Worm (Caenorhabditis elegans) whole organism, L1 larva: ENCODE results near the gene T20B12.5.

ENCODE experiments used
- C34B4.2 ChIP-seq: sonication (generic microtip); optimal IDR thresholded peaks from 2 replicates; lab custom pipeline; 2017; ENCODE audit warnings: mild to moderate bottlenecking, missing genetic modification characterization, missing compliant biosample characterization
- aly-2 ChIP-seq: fragments of 150-350 bp; optimal IDR thresholded peaks from 2 replicates; lab custom pipeline; 2014; ENCODE audit warnings: missing biosample characterization, missing genetic modification characterization
- ama-1 ChIP-seq: fragments of 150-350 bp; optimal IDR thresholded peaks from 2 replicates; lab custom pipeline; 2014
- blmp-1 ChIP-seq: fragments of 150-350 bp; optimal IDR thresholded peaks from 2 replicates; lab custom pipeline; 2014; ENCODE audit warnings: missing biosample characterization, missing genetic modification characterization
- ceh-8 ChIP-seq: fragments of 200-800 bp; sonication (Bioruptor generic); optimal IDR thresholded peaks from 2 replicates; lab custom pipeline; 2018; ENCODE audit warnings: mild to moderate bottlenecking, missing genetic modification characterization, moderate library complexity, missing compliant biosample characterization
- ceh-88 ChIP-seq: fragments of 200-800 bp; sonication (Bioruptor generic); IDR thresholded peaks from 2 replicates; pipeline ENCODE4 v1.3.6; 2022; ENCODE audit warnings: missing genetic modification characterization, missing compliant biosample characterization
- ceh-90 ChIP-seq: sonication (generic microtip); optimal IDR thresholded peaks from 2 replicates; lab custom pipeline; 2016; ENCODE audit warnings: missing genetic modification characterization, missing compliant biosample characterization
- dsc-1 ChIP-seq: sonication (generic microtip); optimal IDR thresholded peaks from 2 replicates; lab custom pipeline; 2016; ENCODE audit warnings: mild to moderate bottlenecking, missing genetic modification characterization, missing compliant biosample characterization
- egl-27 ChIP-seq, 2 experiments: fragments of 150-350 bp in 1 of 2; sonication (generic microtip); optimal IDR thresholded peaks; 3 replicates each; lab custom pipeline; 2017 to 2018; ENCODE audit warnings: missing biosample characterization in 2 of 2, missing genetic modification characterization in 2 of 2, missing genetic modification reagents in 2 of 2
- elt-2 ChIP-seq: sonication (generic microtip); optimal IDR thresholded peaks from 2 replicates; lab custom pipeline; 2016; ENCODE audit warnings: missing genetic modification characterization, mild to moderate bottlenecking, inconsistent platforms, missing compliant biosample characterization, missing genetic modification reagents
- fkh-4 ChIP-seq: sonication (generic microtip); optimal IDR thresholded peaks from 2 replicates; lab custom pipeline; 2016; ENCODE audit warnings: missing compliant biosample characterization, missing genetic modification characterization, borderline replicate concordance
- fkh-8 ChIP-seq: sonication (generic microtip); optimal IDR thresholded peaks from 2 replicates; lab custom pipeline; 2016; ENCODE audit warnings: mild to moderate bottlenecking, missing genetic modification characterization, missing compliant biosample characterization
- hlh-4 ChIP-seq: sonication (generic microtip); optimal IDR thresholded peaks from 2 replicates; lab custom pipeline; 2016; ENCODE audit warnings: mild to moderate bottlenecking, missing genetic modification characterization, missing compliant biosample characterization
- hpl-2 ChIP-seq: fragments of 150-350 bp; optimal IDR thresholded peaks from 2 replicates; lab custom pipeline; 2014; ENCODE audit warnings: missing biosample characterization, missing genetic modification reagents, missing genetic modification characterization
- irx-1 ChIP-seq: sonication (generic microtip); optimal IDR thresholded peaks from 2 replicates; lab custom pipeline; 2016; ENCODE audit warnings: missing genetic modification characterization, missing compliant biosample characterization
- isw-1 ChIP-seq: fragments of 200-800 bp; sonication (Bioruptor generic); IDR thresholded peaks from 2 replicates; pipeline ENCODE4 v1.3.6; 2022; ENCODE audit warnings: missing genetic modification characterization, missing compliant biosample characterization
- jun-1 ChIP-seq: fragments of 150-350 bp; optimal IDR thresholded peaks from 2 replicates; lab custom pipeline; 2014; ENCODE audit warnings: missing biosample characterization, missing genetic modification reagents, missing genetic modification characterization
- lin-13 ChIP-seq: fragments of 150-350 bp; optimal IDR thresholded peaks from 2 replicates; lab custom pipeline; 2014; ENCODE audit warnings: missing biosample characterization, missing genetic modification reagents, missing genetic modification characterization
- lin-14 ChIP-seq: fragments of 200-800 bp; sonication (Bioruptor generic); optimal IDR thresholded peaks from 2 replicates; lab custom pipeline; 2018; ENCODE audit warnings: mild to moderate bottlenecking, missing genetic modification characterization, moderate library complexity, missing compliant biosample characterization
- lin-15B ChIP-seq: fragments of 150-350 bp; sonication (generic microtip); optimal IDR thresholded peaks from 3 replicates; lab custom pipeline; 2014; ENCODE audit warnings: missing biosample characterization, missing genetic modification characterization
- lin-39 ChIP-seq: fragments of 150-350 bp; optimal IDR thresholded peaks from 2 replicates; lab custom pipeline; 2014; ENCODE audit warnings: missing biosample characterization, missing genetic modification reagents, missing genetic modification characterization
- mep-1 ChIP-seq: fragments of 150-350 bp; optimal IDR thresholded peaks from 2 replicates; lab custom pipeline; 2014; ENCODE audit warnings: missing biosample characterization, missing genetic modification characterization
- nhr-11 ChIP-seq: fragments of 150-350 bp; optimal IDR thresholded peaks from 2 replicates; lab custom pipeline; 2014; ENCODE audit warnings: missing biosample characterization, missing genetic modification characterization
- nhr-12 ChIP-seq: sonication (generic microtip); optimal IDR thresholded peaks from 2 replicates; lab custom pipeline; 2017; ENCODE audit warnings: missing biosample characterization, missing genetic modification characterization
- nhr-19 ChIP-seq: fragments of 200-800 bp; sonication (Bioruptor generic); conservative IDR thresholded peaks from 2 replicates; pipeline ENCODE4 v1.3.6; 2022; ENCODE audit warnings: missing genetic modification characterization, missing compliant biosample characterization
- nhr-237 ChIP-seq: fragments of 150-350 bp; optimal IDR thresholded peaks from 2 replicates; lab custom pipeline; 2014; ENCODE audit warnings: missing biosample characterization, missing genetic modification characterization
- nhr-28 ChIP-seq: fragments of 150-350 bp; optimal IDR thresholded peaks from 2 replicates; lab custom pipeline; 2014; ENCODE audit warnings: missing biosample characterization, missing genetic modification characterization
- nhr-47 ChIP-seq: sonication (generic microtip); optimal IDR thresholded peaks from 2 replicates; lab custom pipeline; 2016; ENCODE audit warnings: mild to moderate bottlenecking, missing genetic modification characterization, moderate library complexity, missing compliant biosample characterization
- nhr-71 ChIP-seq: sonication (generic microtip); optimal IDR thresholded peaks from 2 replicates; lab custom pipeline; 2016; ENCODE audit warnings: mild to moderate bottlenecking, missing genetic modification characterization, moderate library complexity, missing compliant biosample characterization
- nhr-76 ChIP-seq: sonication (generic microtip); optimal IDR thresholded peaks from 2 replicates; lab custom pipeline; 2017; ENCODE audit warnings: missing biosample characterization, missing genetic modification characterization
- nhr-77 ChIP-seq: fragments of 150-350 bp; optimal IDR thresholded peaks from 2 replicates; lab custom pipeline; 2014; ENCODE audit warnings: missing biosample characterization, missing genetic modification characterization
- nhr-85 ChIP-seq: sonication (generic microtip); peaks from one replicate; lab custom pipeline; 2016; ENCODE audit warnings: missing genetic modification characterization, inconsistent platforms, missing compliant biosample characterization
- nhr-90 ChIP-seq: sonication (generic microtip); optimal IDR thresholded peaks from 2 replicates; lab custom pipeline; 2016; ENCODE audit warnings: mild to moderate bottlenecking, missing genetic modification characterization, missing compliant biosample characterization; ENCODE audit not compliant: poor library complexity
- pag-3 ChIP-seq: sonication (generic microtip); optimal IDR thresholded peaks from 2 replicates; lab custom pipeline; 2017; ENCODE audit warnings: missing genetic modification characterization, mild to moderate bottlenecking, missing compliant biosample characterization, antibody characterized with exemption, borderline replicate concordance; ENCODE audit not compliant: insufficient read depth
- rnt-1 ChIP-seq: sonication (generic microtip); optimal IDR thresholded peaks from 2 replicates; lab custom pipeline; 2016; ENCODE audit warnings: mild to moderate bottlenecking, missing genetic modification characterization, moderate library complexity, missing compliant biosample characterization
- skn-1 ChIP-seq: fragments of 150-350 bp; optimal IDR thresholded peaks from 2 replicates; lab custom pipeline; 2014; ENCODE audit warnings: missing biosample characterization, missing genetic modification characterization
- snpc-4 ChIP-seq: fragments of 150-350 bp; optimal IDR thresholded peaks from 2 replicates; lab custom pipeline; 2014; ENCODE audit warnings: missing biosample characterization, missing genetic modification characterization
- snu-23 ChIP-seq: sonication (generic microtip); optimal IDR thresholded peaks from 2 replicates; lab custom pipeline; 2016; ENCODE audit warnings: missing genetic modification characterization, missing compliant biosample characterization
- sptf-1 ChIP-seq: fragments of 150-350 bp; optimal IDR thresholded peaks from 2 replicates; lab custom pipeline; 2014; ENCODE audit warnings: missing biosample characterization, missing genetic modification characterization
- swsn-7 ChIP-seq: sonication (generic microtip); optimal IDR thresholded peaks from 2 replicates; lab custom pipeline; 2016; ENCODE audit warnings: missing genetic modification characterization, missing compliant biosample characterization
- unc-30 ChIP-seq: sonication (generic microtip); optimal IDR thresholded peaks from 2 replicates; lab custom pipeline; 2017; ENCODE audit warnings: missing biosample characterization, missing genetic modification characterization
- unc-86 ChIP-seq: sonication (generic microtip); optimal IDR thresholded peaks from 2 replicates; lab custom pipeline; 2016; ENCODE audit warnings: missing genetic modification characterization, missing compliant biosample characterization
- unc-98 ChIP-seq: fragments of 200-800 bp; sonication (Bioruptor generic); IDR thresholded peaks from 2 replicates; pipeline ENCODE4 v1.3.6; 2022; ENCODE audit warnings: missing genetic modification characterization, missing compliant biosample characterization
- ztf-11 ChIP-seq, 2 experiments: sonication (generic microtip); optimal IDR thresholded peaks; 2 replicates each; lab custom pipeline; 2016 to 2017; ENCODE audit warnings: missing genetic modification characterization in 2 of 2, missing biosample characterization in 1 of 2, missing compliant biosample characterization in 1 of 2
- ztf-4 ChIP-seq: fragments of 150-350 bp; optimal IDR thresholded peaks from 2 replicates; lab custom pipeline; 2014; ENCODE audit warnings: missing biosample characterization, missing genetic modification characterization

T20B12.5 gene

ce11 chrIII:7335220-7335619 is 31.7 kb downstream of the T20B12.5 start, which contains the start of gene F56C9.10 (continued):
- TF ChIP-seq blmp-1 (tag; lab: Kevin White, UChicago) (peak; percentile 100), lin-15B (tag; lab: Kevin White, UChicago) (peak; percentile 40), nhr-19 (GFP tag; lab: Robert Waterston, UW) (peak; percentile 86), lin-39 (tag; lab: Kevin White, UChicago) (peak; percentile 78), nhr-12 (tag; lab: Kevin White, UChicago) (no peak), nhr-77 (tag; lab: Kevin White, UChicago) (peak; percentile 40), elt-2 (tag; lab: Kevin White, UChicago) (no peak), nhr-71 (tag; lab: Kevin White, UChicago) (peak; percentile 97), nhr-11 (peak; percentile 80), nhr-76 (tag; lab: Kevin White, UChicago) (no peak), ama-1 (lab: Kevin White, UChicago) (peak; percentile 38)

ce11 chrIII:7333906-7334531 is 32.9 kb downstream of the T20B12.5 start:
- peak; percentile 29 for TF ChIP-seq rnt-1 (tag; lab: Kevin White, UChicago)
- TF ChIP-seq snpc-4 (tag; lab: Kevin White, UChicago) = peak; percentile 69
- TF ChIP-seq nhr-71 (tag; lab: Kevin White, UChicago) = peak; percentile 17
- TF ChIP-seq blmp-1 (tag; lab: Kevin White, UChicago) = peak; percentile 50
- peak; percentile 32 for TF ChIP-seq lin-14 (GFP tag; lab: Kevin White, UChicago)
- TF ChIP-seq snu-23 (GFP tag; lab: Kevin White, UChicago) = peak; percentile 14
- TF ChIP-seq mep-1 (tag; lab: Kevin White, UChicago) = peak; percentile 8
- peak; percentile 1 for TF ChIP-seq nhr-85
- TF ChIP-seq skn-1 (tag; lab: Kevin White, UChicago) = peak; percentile 40
- TF ChIP-seq, all 84 proteins: peak for 9; not testable (repeated sequence) for 75

- TF ChIP-seq hpl-2 (GFP tag; lab: Kevin White, UChicago) (no peak), ztf-11 (tag; optimal IDR thresholded peaks at IDR 0.05; lab: Kevin White, UChicago) (no peak), nhr-85 (peak; percentile 56)
Measured at ce11 chrIII:7331671-7332070, 35.2 kb downstream of the T20B12.5 start.

ce11 chrIII:7329155-7329732 is 37.7 kb downstream of the T20B12.5 start, which contains the start of gene lab-2:
lab-2 (minus strand) TSS chrIII:7329607.
- TF ChIP-seq aly-2 (tag; lab: Kevin White, UChicago) = peak; percentile 22
- peak; percentile 49 for TF ChIP-seq ztf-4 (tag; lab: Kevin White, UChicago)
- no peak for TF ChIP-seq nhr-28 (tag; lab: Kevin White, UChicago)
- no peak for TF ChIP-seq ceh-90 (tag; lab: Kevin White, UChicago)
- TF ChIP-seq C34B4.2 = no peak
- no peak for TF ChIP-seq jun-1 (tag; lab: Kevin White, UChicago)
- no peak for TF ChIP-seq unc-86 (tag; lab: Kevin White, UChicago)
- no peak for TF ChIP-seq lin-14 (GFP tag; lab: Kevin White, UChicago)
- TF ChIP-seq rnt-1 (tag; lab: Kevin White, UChicago) = no peak
- no peak for TF ChIP-seq lin-13 (GFP tag; lab: Kevin White, UChicago)
- TF ChIP-seq lin-39 (tag; lab: Kevin White, UChicago) = no peak
- no peak for TF ChIP-seq isw-1 (GFP tag; lab: Robert Waterston, UW)
- TF ChIP-seq mep-1 (tag; lab: Kevin White, UChicago) = no peak
- no peak for TF ChIP-seq hlh-4 (tag; lab: Kevin White, UChicago)
- TF ChIP-seq pag-3 (tag; lab: Kevin White, UChicago) = no peak
- no peak for TF ChIP-seq dsc-1
- TF ChIP-seq ceh-88 (GFP tag; lab: Robert Waterston, UW) = no peak
- no peak for TF ChIP-seq egl-27 (tag; optimal IDR thresholded peaks at IDR 0.05; lab: Kevin White, UChicago)
- no peak for TF ChIP-seq fkh-8 (tag; lab: Kevin White, UChicago)
- TF ChIP-seq unc-98 (GFP tag; lab: Robert Waterston, UW) = no peak
- no peak for TF ChIP-seq blmp-1 (tag; lab: Kevin White, UChicago)
- TF ChIP-seq nhr-77 (tag; lab: Kevin White, UChicago) = no peak
- no peak for TF ChIP-seq swsn-7
- TF ChIP-seq irx-1 = no peak
- TF ChIP-seq snu-23 (GFP tag; lab: Kevin White, UChicago) = no peak
- TF ChIP-seq nhr-85 = no peak
- no peak for TF ChIP-seq fkh-4 (tag; lab: Kevin White, UChicago)
- no peak for TF ChIP-seq sptf-1 (tag; lab: Kevin White, UChicago)
- TF ChIP-seq unc-30 = no peak
- TF ChIP-seq nhr-90 (tag; lab: Kevin White, UChicago) = peak; percentile 22
- TF ChIP-seq ceh-8 = no peak
- no peak for TF ChIP-seq nhr-47 (tag; lab: Kevin White, UChicago)
- no peak for TF ChIP-seq nhr-237 (tag; lab: Kevin White, UChicago)
